1 fruit fly cellular context compared by ENCODE assay signal in genomic region chr2L:3037153-3037579, dm6.
A peak's percentile ranks its signal among the peaks of the same experiment; 100 is the strongest.
TF ChIP-seq lines count a peak whose summit lies in the region.

Gene CG17260, plus strand, starts transcription at chr2L:3037230.
Gene SerRS, minus strand, starts transcription at chr2L:3037403.

TF ChIP-seq in whole organism, embryonic, 481 proteins besides CTCF, POLR2A, EP300 and RAD21 (continued from another document and continues in another):
- TF ChIP-seq E2f1 (GFP tag; IDR thresholded peaks at IDR 0.05; lab: Robert Waterston, UW) (peak; percentile 93), D19A (tag; optimal IDR thresholded peaks at IDR 0.05; lab: Kevin White, UChicago) (no peak), prd (optimal IDR thresholded peaks at IDR 0.05; lab: Kevin White, UChicago) (no peak), prd (GFP tag; IDR thresholded peaks at IDR 0.05; lab: Robert Waterston, UW) (peak; percentile 98), lilli (GFP tag; optimal IDR thresholded peaks at IDR 0.05; lab: Kevin White, UChicago) (peak; percentile 97), CG17612 (GFP tag; IDR thresholded peaks at IDR 0.05; lab: Robert Waterston, UW) (peak; percentile 78), CG14710 (tag; optimal IDR thresholded peaks at IDR 0.05; lab: Kevin White, UChicago) (peak; percentile 91), Nf-YA (GFP tag; IDR thresholded peaks at IDR 0.05; lab: Robert Waterston, UW) (peak; percentile 67; the same call in 1 of the 2 replicates), fd64A (GFP tag; optimal IDR thresholded peaks at IDR 0.05; lab: Kevin White, UChicago) (no peak), nerfin-2 (GFP tag; IDR thresholded peaks at IDR 0.05; lab: Robert Waterston, UW; ENCODE audit: partially characterized antibody) (no peak), h (optimal IDR thresholded peaks at IDR 0.05; lab: Kevin White, UChicago) (no peak), CG12942 (GFP tag; optimal IDR thresholded peaks at IDR 0.05; lab: Kevin White, UChicago) (peak; percentile 92), CG9932 (GFP tag; IDR thresholded peaks at IDR 0.05; lab: Robert Waterston, UW) (peak; percentile 98), CG7839 (tag; optimal IDR thresholded peaks at IDR 0.05; lab: Kevin White, UChicago) (peak; percentile 94), Eip74EF (GFP tag; optimal IDR thresholded peaks at IDR 0.05; lab: Kevin White, UChicago) (no peak), CrebB (tag; optimal IDR thresholded peaks at IDR 0.05; lab: Kevin White, UChicago) (peak; percentile 72), CG1602 (GFP tag; optimal IDR thresholded peaks at IDR 0.05; lab: Kevin White, UChicago) (peak; percentile 96), slp2 (GFP tag; optimal IDR thresholded peaks at IDR 0.05; lab: Kevin White, UChicago) (peak; percentile 91), hth (optimal IDR thresholded peaks at IDR 0.05; lab: Kevin White, UChicago) (no peak), CG10462 (GFP tag; optimal IDR thresholded peaks at IDR 0.05; lab: Kevin White, UChicago) (peak; percentile 85), HLH3B (GFP tag; IDR thresholded peaks at IDR 0.05; lab: Robert Waterston, UW) (peak; percentile 85; the same call in 1 of the 2 replicates), tup (GFP tag; optimal IDR thresholded peaks at IDR 0.05; lab: Kevin White, UChicago) (peak; percentile 91), CG2116 (GFP tag; optimal IDR thresholded peaks at IDR 0.05; lab: Kevin White, UChicago) (peak; percentile 79), Usf (GFP tag; optimal IDR thresholded peaks at IDR 0.05; lab: Kevin White, UChicago) (peak; percentile 64), CG16863 (GFP tag; optimal IDR thresholded peaks at IDR 0.05; lab: Kevin White, UChicago) (peak; percentile 88), run (tag; optimal IDR thresholded peaks at IDR 0.05; lab: Kevin White, UChicago) (peak; percentile 70), br (optimal IDR thresholded peaks at IDR 0.05; lab: Kevin White, UChicago) (no peak), TFAM (GFP tag; optimal IDR thresholded peaks at IDR 0.05; lab: Kevin White, UChicago) (peak; percentile 38), dati (GFP tag; IDR thresholded peaks at IDR 0.05; lab: Robert Waterston, UW) (no peak), CG7357 (GFP tag; IDR thresholded peaks at IDR 0.05; lab: Robert Waterston, UW) (peak; percentile 86), peb (GFP tag; IDR thresholded peaks at IDR 0.05; lab: Robert Waterston, UW) (peak; percentile 87), Rfx (GFP tag; IDR thresholded peaks at IDR 0.05; lab: Robert Waterston, UW) (peak; percentile 94), Hr3 (GFP tag; optimal IDR thresholded peaks at IDR 0.05; lab: Kevin White, UChicago) (peak; percentile 94), Xrp1 (GFP tag; IDR thresholded peaks at IDR 0.05; lab: Robert Waterston, UW) (peak; percentile 95), CG42726 (GFP tag; IDR thresholded peaks at IDR 0.05; lab: Robert Waterston, UW; ENCODE audit: partially characterized antibody) (no peak), CG13775 (GFP tag; optimal IDR thresholded peaks at IDR 0.05; lab: Kevin White, UChicago) (peak; percentile 93), hkb (optimal IDR thresholded peaks at IDR 0.05; lab: Kevin White, UChicago) (peak; percentile 58), hkb (GFP tag; IDR thresholded peaks at IDR 0.05; lab: Robert Waterston, UW) (peak; percentile 87), lab (GFP tag; optimal IDR thresholded peaks at IDR 0.05; lab: Kevin White, UChicago) (peak; percentile 94), Myb (GFP tag; optimal IDR thresholded peaks at IDR 0.05; lab: Kevin White, UChicago) (peak; percentile 82), CG7372 (GFP tag; IDR thresholded peaks at IDR 0.05; lab: Robert Waterston, UW) (peak; percentile 88), CG18011 (GFP tag; optimal IDR thresholded peaks at IDR 0.05; lab: Kevin White, UChicago) (peak; percentile 84), ind (GFP tag; optimal IDR thresholded peaks at IDR 0.05; lab: Kevin White, UChicago) (peak; percentile 96), CG2199 (GFP tag; IDR thresholded peaks at IDR 0.05; lab: Robert Waterston, UW) (0 out of 3 replicates have a peak, but pooled peaks have one; percentile 57), tx (GFP tag; optimal IDR thresholded peaks at IDR 0.05; lab: Kevin White, UChicago) (peak; percentile 90), CG6791 (GFP tag; IDR thresholded peaks at IDR 0.05; lab: Robert Waterston, UW; ENCODE audit: partially characterized antibody) (no peak), NC2α (GFP tag; optimal IDR thresholded peaks at IDR 0.05; lab: Kevin White, UChicago) (peak; percentile 73), crp (GFP tag; optimal IDR thresholded peaks at IDR 0.05; lab: Kevin White, UChicago) (peak; percentile 76 to 96), CG12236 (GFP tag; optimal IDR thresholded peaks at IDR 0.05; lab: Kevin White, UChicago) (peak; percentile 71), org-1 (GFP tag; optimal IDR thresholded peaks at IDR 0.05; lab: Kevin White, UChicago) (peak; percentile 84), Hr39 (optimal IDR thresholded peaks at IDR 0.05; lab: Kevin White, UChicago) (no peak), CG5953 (GFP tag; IDR thresholded peaks at IDR 0.05; lab: Robert Waterston, UW) (peak; percentile 63; the same call in 1 of the 2 replicates), salm (tag; optimal IDR thresholded peaks at IDR 0.05; lab: Kevin White, UChicago) (peak; percentile 76), Awh (GFP tag; IDR thresholded peaks at IDR 0.05; lab: Robert Waterston, UW) (peak; percentile 83), sqz (GFP tag; optimal IDR thresholded peaks at IDR 0.05; lab: Kevin White, UChicago) (no peak), CG6272 (GFP tag; IDR thresholded peaks at IDR 0.05; lab: Robert Waterston, UW) (peak; percentile 93), CG13624 (GFP tag; optimal IDR thresholded peaks at IDR 0.05; lab: Kevin White, UChicago) (peak; percentile 95), Optix (GFP tag; IDR thresholded peaks at IDR 0.05; lab: Robert Waterston, UW) (peak; percentile 70; the same call in 2 of the 3 replicates), zfh2 (GFP tag; optimal IDR thresholded peaks at IDR 0.05; lab: Kevin White, UChicago) (peak; percentile 97), CG30431 (GFP tag; optimal IDR thresholded peaks at IDR 0.05; lab: Kevin White, UChicago) (peak; percentile 77), Trl (optimal IDR thresholded peaks at IDR 0.05; lab: Kevin White, UChicago) (no peak), Trl (GFP tag; optimal IDR thresholded peaks at IDR 0.05; lab: Kevin White, UChicago) (peak; percentile 95), usp (GFP tag; optimal IDR thresholded peaks at IDR 0.05; lab: Kevin White, UChicago) (no peak), klu (GFP tag; IDR thresholded peaks at IDR 0.05; lab: Robert Waterston, UW) (peak; percentile 94), Nf-YB (GFP tag; optimal IDR thresholded peaks at IDR 0.05; lab: Kevin White, UChicago) (peak; percentile 70), CG11085 (GFP tag; IDR thresholded peaks at IDR 0.05; lab: Robert Waterston, UW) (peak; percentile 92), vfl (GFP tag; optimal IDR thresholded peaks at IDR 0.05; lab: Kevin White, UChicago) (peak; percentile 92), chn (GFP tag; optimal IDR thresholded peaks at IDR 0.05; lab: Kevin White, UChicago) (peak; percentile 95), dmrt11E (tag; optimal IDR thresholded peaks at IDR 0.05; lab: Kevin White, UChicago) (peak; percentile 85), CG9797 (GFP tag; optimal IDR thresholded peaks at IDR 0.05; lab: Kevin White, UChicago) (peak; percentile 17), NfI (GFP tag; optimal IDR thresholded peaks at IDR 0.05; lab: Kevin White, UChicago) (peak; percentile 93), Xbp1 (GFP tag; optimal IDR thresholded peaks at IDR 0.05; lab: Kevin White, UChicago) (peak; percentile 96), zf30C (GFP tag; optimal IDR thresholded peaks at IDR 0.05; lab: Kevin White, UChicago) (no peak), CG16813 (GFP tag; IDR thresholded peaks at IDR 0.05; lab: Robert Waterston, UW; ENCODE audit: partially characterized antibody) (peak; percentile 61), ttk (GFP tag; IDR thresholded peaks at IDR 0.05; lab: Robert Waterston, UW) (peak; percentile 92), grn (GFP tag; optimal IDR thresholded peaks at IDR 0.05; lab: Kevin White, UChicago) (peak; percentile 61), CG17912 (GFP tag; optimal IDR thresholded peaks at IDR 0.05; lab: Kevin White, UChicago) (peak; percentile 33), Mrtf (GFP tag; IDR thresholded peaks at IDR 0.05; lab: Robert Waterston, UW) (peak; percentile 88), odd (GFP tag; optimal IDR thresholded peaks at IDR 0.05; lab: Kevin White, UChicago) (no peak), zfh1 (GFP tag; IDR thresholded peaks at IDR 0.05; lab: Robert Waterston, UW) (peak; percentile 91), slbo (GFP tag; IDR thresholded peaks at IDR 0.05; lab: Robert Waterston, UW) (peak; percentile 97), CHES-1-like (GFP tag; optimal IDR thresholded peaks at IDR 0.05; lab: Kevin White, UChicago) (peak; percentile 88), CG12391 (tag; optimal IDR thresholded peaks at IDR 0.05; lab: Kevin White, UChicago) (peak; percentile 95), nom (GFP tag; optimal IDR thresholded peaks at IDR 0.05; lab: Kevin White, UChicago) (peak; percentile 67), CG2129 (GFP tag; IDR thresholded peaks at IDR 0.05; lab: Robert Waterston, UW; ENCODE audit: partially characterized antibody) (no peak), bcd (GFP tag; optimal IDR thresholded peaks at IDR 0.05; lab: Kevin White, UChicago) (peak; percentile 90), CG9817 (tag; optimal IDR thresholded peaks at IDR 0.05; lab: Kevin White, UChicago) (peak; percentile 95), CG10267 (tag; optimal IDR thresholded peaks at IDR 0.05; lab: Kevin White, UChicago) (peak; percentile 97), CG4404 (GFP tag; IDR thresholded peaks at IDR 0.05; lab: Robert Waterston, UW) (peak; percentile 94), CG3995 (GFP tag; optimal IDR thresholded peaks at IDR 0.05; lab: Kevin White, UChicago) (peak; percentile 73), CG7987 (GFP tag; optimal IDR thresholded peaks at IDR 0.05; lab: Kevin White, UChicago) (peak; percentile 78), Dref (GFP tag; IDR thresholded peaks at IDR 0.05; lab: Robert Waterston, UW) (peak; percentile 25; the same call in 1 of the 2 replicates), CoRest (tag; optimal IDR thresholded peaks at IDR 0.05; lab: Kevin White, UChicago) (peak; percentile 95), CG11696 (GFP tag; IDR thresholded peaks at IDR 0.05; lab: Robert Waterston, UW) (no peak), Side (GFP tag; optimal IDR thresholded peaks at IDR 0.05; lab: Kevin White, UChicago) (peak; percentile 90), CG1647 (GFP tag; optimal IDR thresholded peaks at IDR 0.05; lab: Kevin White, UChicago) (peak; percentile 89), Ravus (GFP tag; IDR thresholded peaks at IDR 0.05; lab: Robert Waterston, UW) (peak; percentile 78), CG2875 (GFP tag; optimal IDR thresholded peaks at IDR 0.05; lab: Kevin White, UChicago) (peak; percentile 75), CG17802 (tag; optimal IDR thresholded peaks at IDR 0.05; lab: Kevin White, UChicago) (peak; percentile 64), sc (optimal IDR thresholded peaks at IDR 0.05; lab: Kevin White, UChicago) (no peak), sc (GFP tag; optimal IDR thresholded peaks at IDR 0.05; lab: Kevin White, UChicago) (no peak), crc (GFP tag; optimal IDR thresholded peaks at IDR 0.05; lab: Kevin White, UChicago) (peak; percentile 88), az2 (GFP tag; optimal IDR thresholded peaks at IDR 0.05; lab: Kevin White, UChicago) (peak; percentile 92), sna (GFP tag; IDR thresholded peaks at IDR 0.05; lab: Robert Waterston, UW; ENCODE audit: partially characterized antibody) (no peak), CG7745 (tag; optimal IDR thresholded peaks at IDR 0.05; lab: Kevin White, UChicago) (no peak), ham (GFP tag; IDR thresholded peaks at IDR 0.05; lab: Robert Waterston, UW) (peak; percentile 77), gce (GFP tag; IDR thresholded peaks at IDR 0.05; lab: Robert Waterston, UW) (peak; percentile 63; the same call in 1 of the 3 replicates), CG7556 (GFP tag; optimal IDR thresholded peaks at IDR 0.05; lab: Kevin White, UChicago) (peak; percentile 91), eyg (GFP tag; optimal IDR thresholded peaks at IDR 0.05; lab: Kevin White, UChicago) (peak; percentile 76), MTF-1 (GFP tag; optimal IDR thresholded peaks at IDR 0.05; lab: Kevin White, UChicago; ENCODE audit: borderline replicate concordance) (peak; percentile 34), ap (GFP tag; IDR thresholded peaks at IDR 0.05; lab: Robert Waterston, UW) (peak; percentile 82), CG31388 (GFP tag; optimal IDR thresholded peaks at IDR 0.05; lab: Kevin White, UChicago) (peak; percentile 80), CG1529 (GFP tag; optimal IDR thresholded peaks at IDR 0.05; lab: Kevin White, UChicago) (peak; percentile 72), abd-A (tag; optimal IDR thresholded peaks at IDR 0.05; lab: Kevin White, UChicago) (no peak), cg (GFP tag; optimal IDR thresholded peaks at IDR 0.05; lab: Kevin White, UChicago) (no peak), CG2202 (tag; optimal IDR thresholded peaks at IDR 0.05; lab: Kevin White, UChicago) (peak; percentile 81), CG3407 (GFP tag; optimal IDR thresholded peaks at IDR 0.05; lab: Kevin White, UChicago) (peak; percentile 84), CG17385 (GFP tag; optimal IDR thresholded peaks at IDR 0.05; lab: Kevin White, UChicago) (peak; percentile 85), emc (GFP tag; optimal IDR thresholded peaks at IDR 0.05; lab: Kevin White, UChicago) (peak; percentile 80), kah (GFP tag; optimal IDR thresholded peaks at IDR 0.05; lab: Kevin White, UChicago) (peak; percentile 69), eve (GFP tag; optimal IDR thresholded peaks at IDR 0.05; lab: Kevin White, UChicago) (no peak), ewg (GFP tag; optimal IDR thresholded peaks at IDR 0.05; lab: Kevin White, UChicago) (peak; percentile 80), gt (GFP tag; IDR thresholded peaks at IDR 0.05; lab: Robert Waterston, UW) (peak; percentile 75; the same call in 1 of the 2 replicates), her (GFP tag; optimal IDR thresholded peaks at IDR 0.05; lab: Kevin White, UChicago) (peak; percentile 70), pzg (GFP tag; optimal IDR thresholded peaks at IDR 0.05; lab: Kevin White, UChicago) (peak; percentile 57), nau (GFP tag; optimal IDR thresholded peaks at IDR 0.05; lab: Kevin White, UChicago) (no peak), hbn (GFP tag; IDR thresholded peaks at IDR 0.05; lab: Robert Waterston, UW; ENCODE audit: partially characterized antibody) (peak; percentile 50), CG15514 (GFP tag; optimal IDR thresholded peaks at IDR 0.05; lab: Kevin White, UChicago) (peak; percentile 88), CG7786 (GFP tag; optimal IDR thresholded peaks at IDR 0.05; lab: Kevin White, UChicago) (peak; percentile 94), yki (optimal IDR thresholded peaks at IDR 0.05; lab: Kevin White, UChicago) (no peak), gro (GFP tag; optimal IDR thresholded peaks at IDR 0.05; lab: Kevin White, UChicago) (peak; percentile 92)
